Worm (Caenorhabditis elegans) whole organism, early embryonic: ENCODE data around the gene egl-9.

Source experiments
- flt-1 ChIP-seq: fragments of 200-800 bp; sonication (Bioruptor generic); IDR thresholded peaks from 2 replicates; pipeline ENCODE4 v1.3.6; 2022; ENCODE audit warnings: missing genetic modification characterization, missing compliant biosample characterization
- tbx-11 ChIP-seq: fragments of 200-800 bp; sonication (Bioruptor generic); IDR thresholded peaks from 2 replicates; pipeline ENCODE4 v1.3.6; 2022; ENCODE audit warnings: missing genetic modification characterization, missing compliant biosample characterization

DNA sequence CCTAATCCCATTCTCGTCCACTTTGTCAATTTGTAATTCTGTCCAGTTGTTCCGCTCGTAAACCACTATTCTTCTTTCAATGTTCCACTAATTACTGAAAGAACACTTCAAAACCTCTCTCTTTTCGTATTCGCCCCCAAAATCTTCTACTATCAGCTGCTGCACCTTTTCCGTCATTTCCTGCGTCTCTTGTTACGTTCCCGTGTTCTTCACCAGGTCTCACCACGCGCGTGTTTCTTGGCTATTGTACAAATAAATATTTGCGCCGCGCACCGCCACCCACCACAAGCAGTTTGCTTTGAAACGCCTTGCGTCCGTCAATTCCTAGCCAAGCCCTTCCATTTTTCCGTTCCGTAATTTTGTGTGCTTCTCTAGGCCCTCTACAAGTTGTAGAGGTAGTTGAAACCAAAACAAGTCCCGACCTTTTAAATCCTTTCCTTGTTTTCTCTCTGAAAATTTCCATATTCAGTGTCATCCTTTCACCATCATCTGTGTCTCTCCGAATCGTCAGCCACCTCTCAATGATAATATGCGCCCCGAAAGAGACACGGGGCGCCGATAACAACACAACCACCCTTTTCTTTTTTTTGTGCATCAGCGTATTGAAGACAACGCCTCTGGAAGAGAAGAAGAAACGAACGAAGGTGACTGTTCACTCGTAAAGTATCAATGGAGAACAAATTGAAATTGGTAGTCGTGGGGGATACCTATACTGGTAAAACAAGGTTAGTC is 9.9 kb downstream of the egl-9 start, which contains the start of the genes crp-1 and Y32F6B.9:
- no peak for TF ChIP-seq flt-1 (GFP tag; lab: Robert Waterston, UW)
- no peak for TF ChIP-seq tbx-11
